Fruit fly (Drosophila melanogaster) whole organism, adult: Measurements from ENCODE around the gene Iyd.
A peak's percentile ranks its signal among the peaks of the same experiment; 100 is the strongest.

Experiments
- CG11617 ChIP-seq: fragments of 200-800 bp; sonication (Bioruptor generic); optimal IDR thresholded peaks from 2 replicates; lab custom pipeline; 2017; ENCODE audit warnings: mild to moderate bottlenecking, missing biosample characterization, missing genetic modification reagents, missing genetic modification characterization
- CG12768 ChIP-seq: fragments of 200-800 bp; sonication (Bioruptor generic); optimal IDR thresholded peaks from 2 replicates; lab custom pipeline; 2017; ENCODE audit warnings: missing biosample characterization, missing genetic modification characterization, mild to moderate bottlenecking, moderate library complexity, missing genetic modification reagents
- CG14711 ChIP-seq: fragments of 200-800 bp; sonication (Bioruptor generic); optimal IDR thresholded peaks from 2 replicates; lab custom pipeline; 2018; ENCODE audit warnings: missing biosample characterization, mild to moderate bottlenecking, missing genetic modification characterization, moderate library complexity
- CG1620 ChIP-seq: fragments of 200-800 bp; sonication (Bioruptor generic); optimal IDR thresholded peaks from 2 replicates; lab custom pipeline; 2016; ENCODE audit warnings: missing biosample characterization, missing genetic modification characterization
- CG33017 ChIP-seq: fragments of 200-800 bp; sonication (Bioruptor generic); optimal IDR thresholded peaks from 2 replicates; lab custom pipeline; 2018; ENCODE audit warnings: missing biosample characterization, mild to moderate bottlenecking, missing genetic modification characterization, moderate library complexity
- CG5204 ChIP-seq: fragments of 200-800 bp; sonication (Bioruptor generic); optimal IDR thresholded peaks from 2 replicates; lab custom pipeline; 2016; ENCODE audit warnings: missing biosample characterization, missing genetic modification characterization
- CG7045 ChIP-seq: fragments of 200-800 bp; sonication (Bioruptor generic); optimal IDR thresholded peaks from 2 replicates; lab custom pipeline; 2017; ENCODE audit warnings: missing biosample characterization, mild to moderate bottlenecking, missing genetic modification characterization
- CG7101 ChIP-seq: fragments of 200-800 bp; sonication (Bioruptor generic); optimal IDR thresholded peaks from 2 replicates; lab custom pipeline; 2018; ENCODE audit warnings: missing biosample characterization, mild to moderate bottlenecking, missing genetic modification characterization, moderate library complexity
- Clk ChIP-seq: fragments of 200-800 bp; sonication (Bioruptor generic); optimal IDR thresholded peaks from 2 replicates; lab custom pipeline; 2017; ENCODE audit warnings: missing biosample characterization, missing genetic modification characterization
- Crg-1 ChIP-seq: fragments of 200-800 bp; sonication (Bioruptor generic); optimal IDR thresholded peaks from 2 replicates; lab custom pipeline; 2016; ENCODE audit warnings: missing biosample characterization, missing genetic modification characterization
- Hr96 ChIP-seq: fragments of 200-800 bp; sonication (Bioruptor generic); optimal IDR thresholded peaks from 2 replicates; lab custom pipeline; 2016; ENCODE audit warnings: missing biosample characterization, missing genetic modification characterization
- Mnt ChIP-seq: fragments of 200-800 bp; sonication (Bioruptor generic); optimal IDR thresholded peaks from 2 replicates; lab custom pipeline; 2016; ENCODE audit warnings: missing biosample characterization, mild to moderate bottlenecking, missing genetic modification characterization
- bab1 ChIP-seq: fragments of 200-800 bp; sonication (Bioruptor generic); optimal IDR thresholded peaks from 3 replicates; lab custom pipeline; 2019; ENCODE audit warnings: missing biosample characterization, mild to moderate bottlenecking, missing genetic modification characterization, moderate library complexity
- cic ChIP-seq: fragments of 200-800 bp; sonication (Bioruptor generic); optimal IDR thresholded peaks from 2 replicates; lab custom pipeline; 2017; ENCODE audit warnings: missing biosample characterization, mild to moderate bottlenecking, missing genetic modification characterization, moderate library complexity
- cnc ChIP-seq, 2 experiments: fragments of >200 bp; optimal IDR thresholded peaks; 2 replicates each; lab custom pipeline; 2017
- kay ChIP-seq: fragments of 200-800 bp; sonication (Bioruptor generic); peaks from one replicate; lab custom pipeline; 2016; ENCODE audit warnings: missing biosample characterization, missing genetic modification characterization, borderline replicate concordance
- ovo ChIP-seq: fragments of 200-800 bp; sonication (Bioruptor generic); optimal IDR thresholded peaks from 2 replicates; lab custom pipeline; 2016; ENCODE audit warnings: missing biosample characterization, missing genetic modification characterization
- pad ChIP-seq: fragments of 200-800 bp; sonication (Bioruptor generic); optimal IDR thresholded peaks from 3 replicates; lab custom pipeline; 2017; ENCODE audit warnings: missing biosample characterization, missing genetic modification characterization, mild to moderate bottlenecking, moderate library complexity, missing genetic modification reagents
- tj ChIP-seq: fragments of 200-800 bp; sonication (Bioruptor generic); optimal IDR thresholded peaks from 3 replicates; lab custom pipeline; 2017; ENCODE audit warnings: missing biosample characterization, mild to moderate bottlenecking, missing genetic modification characterization, moderate library complexity
- toe ChIP-seq: fragments of 200-800 bp; sonication (Bioruptor generic); optimal IDR thresholded peaks from 2 replicates; lab custom pipeline; 2016; ENCODE audit warnings: missing biosample characterization, missing genetic modification characterization

Gene Iyd

dm6 chr3L:11083605-11084004, 12.4 kb downstream of the Iyd start:
- TF ChIP-seq Clk (GFP tag; lab: Kevin White, UChicago) (no peak), CG33017 (tag; lab: Kevin White, UChicago) (no peak), kay (GFP tag; lab: Kevin White, UChicago) (peak; percentile 96), CG7045 (GFP tag; lab: Kevin White, UChicago) (no peak), cic (GFP tag; lab: Kevin White, UChicago) (peak; percentile 77), ovo (no peak), CG5204 (GFP tag; lab: Kevin White, UChicago) (no peak), CG7101 (tag; lab: Kevin White, UChicago) (no peak), CG12768 (GFP tag; lab: Kevin White, UChicago) (no peak), CG14711 (no peak), CG11617 (no peak), Mnt (GFP tag; lab: Kevin White, UChicago) (no peak), bab1 (GFP tag; lab: Kevin White, UChicago) (no peak), tj (GFP tag; lab: Kevin White, UChicago) (peak; percentile 48), pad (GFP tag; lab: Kevin White, UChicago) (no peak), Hr96 (no peak), toe (GFP tag; lab: Kevin White, UChicago) (no peak), Crg-1 (GFP tag; lab: Kevin White, UChicago) (no peak), CG1620 (GFP tag; lab: Kevin White, UChicago) (no peak)

- peak; percentile 92 for TF ChIP-seq Mnt (GFP tag; lab: Kevin White, UChicago)
- peak; percentile 39 for TF ChIP-seq CG33017 (tag; lab: Kevin White, UChicago)
- no peak for TF ChIP-seq cnc (optimal IDR thresholded peaks at IDR 0.05; lab: Kevin White, UChicago)
- TF ChIP-seq CG14711: peak; percentile 34
- TF ChIP-seq ovo: peak; percentile 43
- TF ChIP-seq CG5204 (GFP tag; lab: Kevin White, UChicago): no peak
- TF ChIP-seq Clk (GFP tag; lab: Kevin White, UChicago): no peak
- TF ChIP-seq CG1620 (GFP tag; lab: Kevin White, UChicago): no peak
- no peak for TF ChIP-seq Hr96
- no peak for TF ChIP-seq kay (GFP tag; lab: Kevin White, UChicago)
- TF ChIP-seq CG11617: peak; percentile 52
- TF ChIP-seq toe (GFP tag; lab: Kevin White, UChicago): no peak
- no peak for TF ChIP-seq cic (GFP tag; lab: Kevin White, UChicago)
- TF ChIP-seq pad (GFP tag; lab: Kevin White, UChicago): no peak
- TF ChIP-seq CG7101 (tag; lab: Kevin White, UChicago): peak; percentile 66
- TF ChIP-seq Crg-1 (GFP tag; lab: Kevin White, UChicago): no peak
- no peak for TF ChIP-seq CG7045 (GFP tag; lab: Kevin White, UChicago)
- TF ChIP-seq CG12768 (GFP tag; lab: Kevin White, UChicago): no peak
- TF ChIP-seq bab1 (GFP tag; lab: Kevin White, UChicago): peak; percentile 35
- TF ChIP-seq tj (GFP tag; lab: Kevin White, UChicago): no peak
Measured at dm6 chr3L:11074043-11074853, 21.8 kb downstream of the Iyd start, which contains the start of the genes Pfdn2 and Noc1. TSS of gene Pfdn2 (minus strand) at chr3L:11074388. TSS of gene Noc1 (plus strand) at chr3L:11074769.

dm6 chr3L:11071057-11071456, 25.0 kb downstream of the Iyd start:
- TF ChIP-seq ovo: no peak
- no peak for TF ChIP-seq bab1 (GFP tag; lab: Kevin White, UChicago)
- TF ChIP-seq CG33017 (tag; lab: Kevin White, UChicago): no peak
- no peak for TF ChIP-seq pad (GFP tag; lab: Kevin White, UChicago)
- TF ChIP-seq tj (GFP tag; lab: Kevin White, UChicago): no peak
- TF ChIP-seq Hr96: no peak
- TF ChIP-seq Mnt (GFP tag; lab: Kevin White, UChicago): no peak
- TF ChIP-seq CG5204 (GFP tag; lab: Kevin White, UChicago): no peak
- TF ChIP-seq CG14711: no peak
- no peak for TF ChIP-seq CG7101 (tag; lab: Kevin White, UChicago)
- no peak for TF ChIP-seq cic (GFP tag; lab: Kevin White, UChicago)
- TF ChIP-seq CG11617: no peak
- no peak for TF ChIP-seq Clk (GFP tag; lab: Kevin White, UChicago)
- TF ChIP-seq toe (GFP tag; lab: Kevin White, UChicago): no peak
- no peak for TF ChIP-seq CG1620 (GFP tag; lab: Kevin White, UChicago)
- TF ChIP-seq CG7045 (GFP tag; lab: Kevin White, UChicago): no peak

- TF ChIP-seq cnc (optimal IDR thresholded peaks at IDR 0.05; lab: Kevin White, UChicago): no peak
- no peak for TF ChIP-seq toe (GFP tag; lab: Kevin White, UChicago)
- peak; percentile 56 for TF ChIP-seq ovo
- peak; percentile 48 for TF ChIP-seq Crg-1 (GFP tag; lab: Kevin White, UChicago)
- peak; percentile 43 for TF ChIP-seq CG14711
- no peak for TF ChIP-seq CG5204 (GFP tag; lab: Kevin White, UChicago)
- peak; percentile 36 for TF ChIP-seq CG11617
- no peak for TF ChIP-seq Hr96
- no peak for TF ChIP-seq Clk (GFP tag; lab: Kevin White, UChicago)
- peak; percentile 23 for TF ChIP-seq CG7045 (GFP tag; lab: Kevin White, UChicago)
- TF ChIP-seq CG7101 (tag; lab: Kevin White, UChicago): peak; percentile 63
- no peak for TF ChIP-seq kay (GFP tag; lab: Kevin White, UChicago)
- peak; percentile 46 for TF ChIP-seq pad (GFP tag; lab: Kevin White, UChicago)
- TF ChIP-seq tj (GFP tag; lab: Kevin White, UChicago): peak; percentile 98
- peak; percentile 70 for TF ChIP-seq CG12768 (GFP tag; lab: Kevin White, UChicago)
- peak; percentile 89 for TF ChIP-seq Mnt (GFP tag; lab: Kevin White, UChicago)
- peak; percentile 22 for TF ChIP-seq CG33017 (tag; lab: Kevin White, UChicago)
- TF ChIP-seq CG1620 (GFP tag; lab: Kevin White, UChicago): no peak
- TF ChIP-seq bab1 (GFP tag; lab: Kevin White, UChicago): peak; percentile 13
- peak; percentile 79 for TF ChIP-seq cic (GFP tag; lab: Kevin White, UChicago)
Measured at dm6 chr3L:11070372-11070854, 25.6 kb downstream of the Iyd start, which contains the start of gene Mocs1. TSS of gene Mocs1 (plus strand) at chr3L:11070526.
